Worm (Caenorhabditis elegans): ENCODE measurements around the gene C27C12.1.

Gene C27C12.1

ce11 chrX:14875668-14876067, 22.1 kb upstream of the C27C12.1 start, which contains the start of gene sssh-1:
sssh-1 (plus strand) TSS chrX:14875968.
- TF ChIP-seq tab-1 (GFP tag; IDR thresholded peaks at IDR 0.05) = no peak
- TF ChIP-seq ztf-29 (GFP tag; IDR thresholded peaks at IDR 0.05) = no peak
- no peak for TF ChIP-seq ref-1 (GFP tag; conservative IDR thresholded peaks at IDR 0.05)
- TF ChIP-seq ztf-23 (GFP tag; IDR thresholded peaks at IDR 0.05) = no peak
- TF ChIP-seq klf-2 (GFP tag; conservative IDR thresholded peaks at IDR 0.05) = no peak
- no peak for TF ChIP-seq flt-1 (GFP tag; IDR thresholded peaks at IDR 0.05)
- no peak for TF ChIP-seq T22C8.4 (GFP tag; IDR thresholded peaks at IDR 0.05)
- TF ChIP-seq med-1 (GFP tag; optimal IDR thresholded peaks at IDR 0.05; ENCODE audit: insufficient read depth) = no peak
- no peak for TF ChIP-seq cog-1 (tag; optimal IDR thresholded peaks at IDR 0.05)

ce11 chrX:14872817-14873469, 19.4 kb upstream of the C27C12.1 start, which contains the start of gene F31F6.3:
F31F6.3 (minus strand) TSS chrX:14872867.
- TF ChIP-seq T22C8.4 (GFP tag; IDR thresholded peaks at IDR 0.05) = no peak
- no peak for TF ChIP-seq med-1 (GFP tag; optimal IDR thresholded peaks at IDR 0.05; ENCODE audit: insufficient read depth)
- no peak for TF ChIP-seq flt-1 (GFP tag; IDR thresholded peaks at IDR 0.05)
- TF ChIP-seq ztf-29 (GFP tag; IDR thresholded peaks at IDR 0.05) = no peak
- no peak for TF ChIP-seq ztf-23 (GFP tag; IDR thresholded peaks at IDR 0.05)
- no peak for TF ChIP-seq klf-2 (GFP tag; conservative IDR thresholded peaks at IDR 0.05)
- no peak for TF ChIP-seq cog-1 (tag; optimal IDR thresholded peaks at IDR 0.05)

ce11 chrX:14871780-14872179, 18.2 kb upstream of the C27C12.1 start, which contains the start of gene F31F6.2:
F31F6.2 (minus strand) TSS chrX:14871880.
- TF ChIP-seq cog-1 (tag; optimal IDR thresholded peaks at IDR 0.05) (no peak), klf-2 (GFP tag; conservative IDR thresholded peaks at IDR 0.05) (no peak), tab-1 (GFP tag; IDR thresholded peaks at IDR 0.05) (no peak), ref-1 (GFP tag; conservative IDR thresholded peaks at IDR 0.05) (no peak), T22C8.4 (GFP tag; IDR thresholded peaks at IDR 0.05) (no peak), med-1 (GFP tag; optimal IDR thresholded peaks at IDR 0.05; ENCODE audit: insufficient read depth) (no peak), flt-1 (GFP tag; IDR thresholded peaks at IDR 0.05) (no peak)

DNA sequence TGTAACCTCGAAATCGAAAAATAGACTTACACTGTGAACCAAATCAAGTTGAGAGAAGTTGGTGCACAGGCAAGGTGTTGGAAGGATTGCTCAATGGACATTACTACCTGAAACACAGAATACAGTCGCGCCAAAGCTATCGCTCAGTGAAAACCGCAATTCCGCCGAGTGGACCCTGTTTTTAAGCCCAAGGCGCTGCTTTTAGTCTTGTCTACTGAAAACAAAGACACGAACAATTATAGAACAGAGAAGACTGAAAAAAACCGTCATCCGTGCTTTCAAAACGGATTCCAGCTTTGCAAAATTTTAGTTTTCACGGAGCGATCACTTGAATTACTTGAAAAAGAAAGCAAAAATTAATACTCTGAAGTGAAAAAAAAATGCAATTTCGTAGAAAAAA, 14.6 kb upstream of the C27C12.1 start, which contains the start of gene F31F6.1:
TSS of gene F31F6.1 (minus strand) at position 101 of the 400 bp plus-strand sequence.
- TF ChIP-seq ztf-29 (GFP tag; IDR thresholded peaks at IDR 0.05) = no peak
- TF ChIP-seq T22C8.4 (GFP tag; IDR thresholded peaks at IDR 0.05) = no peak
- no peak for TF ChIP-seq med-1 (GFP tag; optimal IDR thresholded peaks at IDR 0.05; ENCODE audit: insufficient read depth)
- TF ChIP-seq ref-1 (GFP tag; conservative IDR thresholded peaks at IDR 0.05) = no peak
- TF ChIP-seq flt-1 (GFP tag; IDR thresholded peaks at IDR 0.05) = no peak

DNA sequence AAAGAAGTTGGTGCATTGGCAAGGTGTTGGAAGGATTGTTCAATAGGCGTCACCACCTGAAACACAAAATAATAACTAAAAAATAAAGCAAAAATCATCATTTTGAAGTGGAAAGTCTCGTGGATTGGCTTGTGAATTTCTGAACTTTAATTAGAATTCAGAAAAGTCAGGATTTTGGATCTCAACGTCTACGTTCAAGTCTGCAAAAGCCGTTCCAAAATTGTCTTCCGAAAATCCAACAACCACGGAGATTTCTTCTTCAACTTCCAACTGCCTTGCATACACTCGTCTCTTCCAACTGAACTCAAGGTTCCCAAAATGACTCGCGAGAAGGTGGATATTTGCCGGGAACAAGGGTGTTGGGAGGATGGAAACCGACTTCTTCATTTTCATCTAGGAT, 12.2 kb upstream of the C27C12.1 start, which contains the start of gene C27C12.3:
TSS of gene C27C12.3 (minus strand) at position 101 of the 400 bp plus-strand sequence.
- no peak for TF ChIP-seq tab-1 (GFP tag; IDR thresholded peaks at IDR 0.05)
- no peak for TF ChIP-seq med-1 (GFP tag; optimal IDR thresholded peaks at IDR 0.05; ENCODE audit: insufficient read depth)
- no peak for TF ChIP-seq klf-2 (GFP tag; conservative IDR thresholded peaks at IDR 0.05)
- no peak for TF ChIP-seq ztf-29 (GFP tag; IDR thresholded peaks at IDR 0.05)
- no peak for TF ChIP-seq T22C8.4 (GFP tag; IDR thresholded peaks at IDR 0.05)

DNA sequence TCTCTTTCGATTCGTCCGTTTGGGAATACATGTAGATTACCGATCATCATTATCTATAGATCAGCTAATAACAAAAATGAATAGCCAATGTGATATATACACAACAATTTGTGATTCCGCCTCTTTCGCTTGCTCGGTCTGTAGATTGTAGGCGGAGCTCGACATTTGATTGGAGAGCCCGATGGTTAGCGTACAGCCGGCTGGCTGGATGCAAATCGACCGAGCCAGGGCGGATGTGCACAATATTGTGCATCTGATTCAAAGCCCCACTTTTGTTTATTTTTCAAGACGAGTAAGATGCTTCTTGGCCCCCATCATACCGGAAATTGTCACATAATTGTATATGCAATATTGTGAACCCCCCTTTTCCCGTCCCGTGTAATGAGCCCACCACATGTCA, 8.2 kb upstream of the C27C12.1 start, which contains the start of gene dmd-4:
TSS of gene dmd-4 (minus strand) at position 101 of the 400 bp plus-strand sequence.
- TF ChIP-seq ztf-23 (GFP tag; IDR thresholded peaks at IDR 0.05) (no peak), flt-1 (GFP tag; IDR thresholded peaks at IDR 0.05) (no peak), ref-1 (GFP tag; conservative IDR thresholded peaks at IDR 0.05) (no peak), cog-1 (tag; optimal IDR thresholded peaks at IDR 0.05) (no peak), T22C8.4 (GFP tag; IDR thresholded peaks at IDR 0.05) (no peak), med-1 (GFP tag; optimal IDR thresholded peaks at IDR 0.05; ENCODE audit: insufficient read depth) (no peak), ztf-29 (GFP tag; IDR thresholded peaks at IDR 0.05) (no peak), klf-2 (GFP tag; conservative IDR thresholded peaks at IDR 0.05) (no peak), tab-1 (GFP tag; IDR thresholded peaks at IDR 0.05) (no peak)

DNA sequence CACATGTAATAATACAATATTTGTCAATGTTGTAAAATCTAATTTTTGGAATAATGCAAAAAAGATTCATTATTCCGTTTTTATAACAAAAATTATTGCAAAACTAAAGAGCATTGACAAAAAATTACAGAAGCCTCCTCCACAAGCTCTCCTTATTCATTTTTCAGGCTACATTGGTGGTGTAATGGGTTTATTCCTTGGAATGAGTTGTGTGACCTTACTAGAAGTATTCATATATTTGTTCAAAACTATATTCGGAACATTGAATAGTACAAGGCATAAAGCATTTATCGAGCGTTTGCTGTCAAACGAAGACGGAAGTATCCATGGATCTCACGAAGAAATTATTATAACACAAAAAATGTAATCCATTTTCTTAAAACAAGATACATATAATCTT, 1.7 kb downstream of the C27C12.1 start:
- no peak for TF ChIP-seq T22C8.4 (GFP tag; IDR thresholded peaks at IDR 0.05)
- no peak for TF ChIP-seq tab-1 (GFP tag; IDR thresholded peaks at IDR 0.05)
- TF ChIP-seq ref-1 (GFP tag; conservative IDR thresholded peaks at IDR 0.05) = no peak
- no peak for TF ChIP-seq klf-2 (GFP tag; conservative IDR thresholded peaks at IDR 0.05)
- no peak for TF ChIP-seq ztf-29 (GFP tag; IDR thresholded peaks at IDR 0.05)

ce11 chrX:14849054-14849453, 4.5 kb downstream of the C27C12.1 start, which contains the start of gene acd-3:
acd-3 (plus strand) TSS chrX:14849275.
- TF ChIP-seq ref-1 (GFP tag; conservative IDR thresholded peaks at IDR 0.05) (no peak), flt-1 (GFP tag; IDR thresholded peaks at IDR 0.05) (no peak), ztf-23 (GFP tag; IDR thresholded peaks at IDR 0.05) (no peak), T22C8.4 (GFP tag; IDR thresholded peaks at IDR 0.05) (no peak), tab-1 (GFP tag; IDR thresholded peaks at IDR 0.05) (no peak), cog-1 (tag; optimal IDR thresholded peaks at IDR 0.05) (no peak), ztf-29 (GFP tag; IDR thresholded peaks at IDR 0.05) (no peak), med-1 (GFP tag; optimal IDR thresholded peaks at IDR 0.05; ENCODE audit: insufficient read depth) (no peak), klf-2 (GFP tag; conservative IDR thresholded peaks at IDR 0.05) (no peak)

DNA sequence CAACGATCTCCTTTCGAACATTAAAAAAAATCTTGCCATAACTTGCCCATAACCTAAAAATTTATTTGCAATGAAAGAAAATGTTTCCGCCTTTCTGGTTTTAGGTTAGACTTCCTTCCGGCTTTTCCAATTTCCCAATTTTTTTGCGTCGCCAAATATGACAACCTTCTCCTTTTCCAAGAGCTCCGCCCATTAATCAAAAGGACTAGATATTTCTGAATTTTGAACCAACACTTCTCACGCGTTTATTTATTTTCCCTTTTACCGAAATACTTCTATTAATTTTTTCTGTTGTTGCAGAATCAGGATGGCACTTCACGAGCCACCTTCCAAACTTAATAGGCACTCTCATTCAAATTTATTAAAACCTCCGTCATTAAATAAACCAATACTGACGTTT, 7.9 kb downstream of the C27C12.1 start, which contains the start of gene egrh-1:
TSS of gene egrh-1 (plus strand) at position 301 of the 400 bp plus-strand sequence.
- TF ChIP-seq T22C8.4 (GFP tag; IDR thresholded peaks at IDR 0.05) (no peak), med-1 (GFP tag; optimal IDR thresholded peaks at IDR 0.05; ENCODE audit: insufficient read depth) (no peak), klf-2 (GFP tag; conservative IDR thresholded peaks at IDR 0.05) (no peak), ztf-29 (GFP tag; IDR thresholded peaks at IDR 0.05) (no peak), ref-1 (GFP tag; conservative IDR thresholded peaks at IDR 0.05) (no peak), ztf-23 (GFP tag; IDR thresholded peaks at IDR 0.05) (no peak), tab-1 (GFP tag; IDR thresholded peaks at IDR 0.05) (no peak), cog-1 (tag; optimal IDR thresholded peaks at IDR 0.05) (no peak), flt-1 (GFP tag; IDR thresholded peaks at IDR 0.05) (no peak)

ce11 chrX:14844481-14844880, 9.1 kb downstream of the C27C12.1 start:
- TF ChIP-seq T22C8.4 (GFP tag; IDR thresholded peaks at IDR 0.05) (no peak), tab-1 (GFP tag; IDR thresholded peaks at IDR 0.05) (no peak), klf-2 (GFP tag; conservative IDR thresholded peaks at IDR 0.05) (no peak), ztf-29 (GFP tag; IDR thresholded peaks at IDR 0.05) (no peak), ref-1 (GFP tag; conservative IDR thresholded peaks at IDR 0.05) (no peak), med-1 (GFP tag; optimal IDR thresholded peaks at IDR 0.05; ENCODE audit: insufficient read depth) (no peak), ztf-23 (GFP tag; IDR thresholded peaks at IDR 0.05) (no peak), flt-1 (GFP tag; IDR thresholded peaks at IDR 0.05) (no peak), cog-1 (tag; optimal IDR thresholded peaks at IDR 0.05) (no peak)
